Worm (Caenorhabditis elegans) whole organism, L3 larva: ENCODE data around the gene C50E3.13.

Experiments used
- R02D3.7 ChIP-seq: fragments of 150-350 bp; optimal IDR thresholded peaks from 2 replicates; lab custom pipeline; 2014; ENCODE audit warnings: missing biosample characterization, missing genetic modification characterization
- aly-2 ChIP-seq: fragments of 150-350 bp; optimal IDR thresholded peaks from 2 replicates; lab custom pipeline; 2014; ENCODE audit warnings: missing biosample characterization, missing genetic modification characterization
- ama-1 ChIP-seq: fragments of 150-350 bp; optimal IDR thresholded peaks from 2 replicates; lab custom pipeline; 2018
- ceh-28 ChIP-seq: fragments of 150-350 bp; optimal IDR thresholded peaks from 2 replicates; lab custom pipeline; 2014; ENCODE audit warnings: missing biosample characterization, missing genetic modification reagents, missing genetic modification characterization
- ceh-82 ChIP-seq: fragments of 150-350 bp; optimal IDR thresholded peaks from 2 replicates; lab custom pipeline; 2014; ENCODE audit warnings: missing biosample characterization, missing genetic modification characterization
- fos-1 ChIP-seq: fragments of 150-350 bp; optimal IDR thresholded peaks from 2 replicates; lab custom pipeline; 2014; ENCODE audit warnings: missing biosample characterization, missing genetic modification characterization
- nfya-1 ChIP-seq: sonication (generic microtip); optimal IDR thresholded peaks from 2 replicates; lab custom pipeline; 2017; ENCODE audit warnings: missing genetic modification characterization, mild to moderate bottlenecking, missing compliant biosample characterization, antibody characterized with exemption, moderate library complexity; ENCODE audit not compliant: insufficient read depth
- nhr-11 ChIP-seq: fragments of 150-350 bp; optimal IDR thresholded peaks from 2 replicates; lab custom pipeline; 2014; ENCODE audit warnings: missing biosample characterization, missing genetic modification characterization
- nhr-25 ChIP-seq: sonication (generic microtip); optimal IDR thresholded peaks from 2 replicates; lab custom pipeline; 2017; ENCODE audit warnings: missing biosample characterization, missing genetic modification characterization
- pqm-1 ChIP-seq: fragments of 150-350 bp; optimal IDR thresholded peaks from 2 replicates; lab custom pipeline; 2017; ENCODE audit warnings: missing biosample characterization, missing genetic modification characterization, inconsistent platforms
- skn-1 ChIP-seq: fragments of 150-350 bp; optimal IDR thresholded peaks from 2 replicates; lab custom pipeline; 2014; ENCODE audit warnings: missing biosample characterization, missing genetic modification characterization
- snpc-4 ChIP-seq: fragments of 150-350 bp; optimal IDR thresholded peaks from 2 replicates; lab custom pipeline; 2014; ENCODE audit warnings: missing biosample characterization, missing genetic modification characterization
- unc-62 ChIP-seq: fragments of 150-350 bp; sonication (generic microtip); optimal IDR thresholded peaks from 4 replicates; lab custom pipeline; 2014; ENCODE audit warnings: missing biosample characterization, missing genetic modification reagents, missing genetic modification characterization
- zag-1 ChIP-seq: fragments of 150-350 bp; optimal IDR thresholded peaks from 2 replicates; lab custom pipeline; 2014; ENCODE audit warnings: missing biosample characterization, missing genetic modification characterization

DNA sequence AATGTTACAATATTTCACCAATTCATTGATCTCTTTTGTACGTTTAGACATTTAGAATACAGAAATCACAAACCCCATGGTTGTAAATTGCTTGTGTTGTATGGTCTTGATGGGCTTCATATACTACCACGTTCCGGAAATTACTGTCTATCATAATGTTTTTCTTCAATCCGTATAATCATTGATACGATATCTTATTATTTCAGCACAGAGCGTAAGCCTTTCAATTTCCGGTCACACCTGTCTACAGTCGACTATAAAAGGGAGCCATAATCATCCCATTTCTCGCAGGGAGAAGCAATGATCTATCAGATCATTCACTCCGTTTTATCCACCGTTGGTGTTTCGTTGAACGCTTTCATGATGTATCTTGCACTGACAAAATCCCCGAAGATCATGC is 5.5 kb upstream of the C50E3.13 start, which contains the start of gene srd-30:
- TF ChIP-seq ceh-28: no peak
- no peak for TF ChIP-seq skn-1 (tag; lab: Kevin White, UChicago)
- TF ChIP-seq unc-62: no peak
- TF ChIP-seq R02D3.7 (tag; lab: Kevin White, UChicago): no peak
- TF ChIP-seq nhr-11: no peak
- no peak for TF ChIP-seq ama-1
- no peak for TF ChIP-seq nhr-25 (tag; lab: Kevin White, UChicago)
- TF ChIP-seq zag-1 (tag; lab: Kevin White, UChicago): no peak
- TF ChIP-seq nfya-1 (tag; lab: Kevin White, UChicago): no peak
- TF ChIP-seq fos-1: no peak
- no peak for TF ChIP-seq aly-2 (tag; lab: Kevin White, UChicago)
- no peak for TF ChIP-seq pqm-1 (tag; lab: Kevin White, UChicago)
- no peak for TF ChIP-seq snpc-4
- no peak for TF ChIP-seq ceh-82 (tag; lab: Kevin White, UChicago)
